Worm (Caenorhabditis elegans) whole organism, L4 larva: ENCODE measurements around the gene art-1.

Source experiments
- D1046.2 ChIP-seq: fragments of 200-800 bp; sonication (Bioruptor generic); IDR thresholded peaks from 2 replicates; pipeline ENCODE4 v1.3.6; 2022; ENCODE audit warnings: missing genetic modification characterization, missing compliant biosample characterization
- F37D6.2 ChIP-seq: sonication (generic microtip); optimal IDR thresholded peaks from 2 replicates; lab custom pipeline; 2016; ENCODE audit warnings: mild to moderate bottlenecking, missing genetic modification characterization, missing compliant biosample characterization
- T20F7.1 ChIP-seq: fragments of 200-800 bp; sonication (Bioruptor generic); optimal IDR thresholded peaks from 2 replicates; lab custom pipeline; 2018; ENCODE audit warnings: mild to moderate bottlenecking, missing genetic modification characterization, missing compliant biosample characterization
- T26A8.4 ChIP-seq: fragments of 200-800 bp; sonication (Bioruptor generic); IDR thresholded peaks from 2 replicates; pipeline ENCODE4 v1.3.6; 2022; ENCODE audit warnings: missing genetic modification characterization, missing compliant biosample characterization
- Y105C5A.15 ChIP-seq: fragments of 200-800 bp; sonication (Bioruptor generic); IDR thresholded peaks from 2 replicates; pipeline ENCODE4 v1.3.6; 2022; ENCODE audit warnings: missing genetic modification characterization, missing compliant biosample characterization
- Y48G9A.11 ChIP-seq: fragments of 200-800 bp; sonication (Bioruptor generic); IDR thresholded peaks from 2 replicates; pipeline ENCODE4 v1.3.6; 2022; ENCODE audit warnings: missing genetic modification reagents, missing genetic modification characterization, missing compliant biosample characterization
- Y5F2A.4 ChIP-seq: fragments of 200-800 bp; sonication (Bioruptor generic); optimal IDR thresholded peaks from 2 replicates; lab custom pipeline; 2018; ENCODE audit warnings: mild to moderate bottlenecking, missing genetic modification characterization, missing compliant biosample characterization
- Y75B8A.6 ChIP-seq: fragments of 200-800 bp; sonication (Bioruptor generic); IDR thresholded peaks from 2 replicates; pipeline ENCODE4 v1.3.6; 2022; ENCODE audit warnings: missing genetic modification reagents, missing genetic modification characterization, missing compliant biosample characterization
- ZK337.2 ChIP-seq: fragments of 200-800 bp; sonication (Bioruptor generic); IDR thresholded peaks from 2 replicates; pipeline ENCODE4 v1.3.6; 2022; ENCODE audit warnings: missing genetic modification reagents, missing genetic modification characterization, missing compliant biosample characterization
- aha-1 ChIP-seq: fragments of 150-350 bp; peaks from one replicate; lab custom pipeline; 2014; ENCODE audit warnings: missing biosample characterization, missing genetic modification characterization
- arid-1 ChIP-seq: fragments of 200-800 bp; sonication (Bioruptor generic); conservative IDR thresholded peaks from 2 replicates; pipeline ENCODE4 v1.3.6; 2022; ENCODE audit warnings: missing genetic modification reagents, missing genetic modification characterization, missing compliant biosample characterization
- ceh-32 ChIP-seq: sonication (generic microtip); optimal IDR thresholded peaks from 2 replicates; lab custom pipeline; 2016; ENCODE audit warnings: mild to moderate bottlenecking, missing genetic modification characterization, missing compliant biosample characterization; ENCODE audit not compliant: poor library complexity
- ctbp-1 ChIP-seq: fragments of 200-800 bp; sonication (Bioruptor generic); IDR thresholded peaks from 2 replicates; pipeline ENCODE4 v1.3.6; 2022; ENCODE audit warnings: missing genetic modification reagents, missing genetic modification characterization, missing compliant biosample characterization
- duxl-1 ChIP-seq: sonication (generic microtip); optimal IDR thresholded peaks from 2 replicates; lab custom pipeline; 2016; ENCODE audit warnings: mild to moderate bottlenecking, missing genetic modification characterization, moderate library complexity, missing compliant biosample characterization; ENCODE audit not compliant: poor library complexity
- dve-1 ChIP-seq: sonication (generic microtip); optimal IDR thresholded peaks from 2 replicates; lab custom pipeline; 2017; ENCODE audit warnings: antibody characterized with exemption, mild to moderate bottlenecking, missing genetic modification characterization, missing compliant biosample characterization; ENCODE audit not compliant: insufficient read depth
- egl-27 ChIP-seq: sonication (generic microtip); optimal IDR thresholded peaks from 3 replicates; lab custom pipeline; 2017; ENCODE audit warnings: missing biosample characterization, missing genetic modification reagents, missing genetic modification characterization
- egl-43 ChIP-seq: fragments of 200-800 bp; sonication (Bioruptor generic); IDR thresholded peaks from 2 replicates; pipeline ENCODE4 v1.3.6; 2022; ENCODE audit warnings: missing genetic modification reagents, missing genetic modification characterization, missing compliant biosample characterization
- fkh-10 ChIP-seq: fragments of 150-350 bp; optimal IDR thresholded peaks from 2 replicates; lab custom pipeline; 2014; ENCODE audit warnings: missing biosample characterization, missing genetic modification reagents, missing genetic modification characterization
- fos-1 ChIP-seq: fragments of 150-350 bp; optimal IDR thresholded peaks from 2 replicates; lab custom pipeline; 2014; ENCODE audit warnings: missing biosample characterization, missing genetic modification characterization
- gei-8 ChIP-seq: fragments of 200-800 bp; sonication (Bioruptor generic); optimal IDR thresholded peaks from 2 replicates; lab custom pipeline; 2018; ENCODE audit warnings: mild to moderate bottlenecking, missing genetic modification characterization, missing compliant biosample characterization
- hif-1 ChIP-seq, 2 experiments: sonication (generic microtip); optimal IDR thresholded peaks; 2 replicates each; lab custom pipeline; 2016 to 2017; ENCODE audit warnings: missing compliant biosample characterization in 2 of 2, missing genetic modification characterization in 2 of 2, missing genetic modification reagents in 2 of 2, missing genotype in 2 of 2, mild to moderate bottlenecking in 1 of 2
- hmg-1.1 ChIP-seq: fragments of 200-800 bp; sonication (Bioruptor generic); IDR thresholded peaks from 2 replicates; pipeline ENCODE4 v1.3.6; 2022; ENCODE audit warnings: missing genetic modification reagents, missing genetic modification characterization, missing compliant biosample characterization
- jun-1 ChIP-seq: fragments of 150-350 bp; optimal IDR thresholded peaks from 2 replicates; lab custom pipeline; 2014; ENCODE audit warnings: missing biosample characterization, missing genetic modification reagents, missing genetic modification characterization
- lim-7 ChIP-seq: fragments of 200-800 bp; sonication (Bioruptor generic); IDR thresholded peaks from 2 replicates; pipeline ENCODE4 v1.3.6; 2022; ENCODE audit warnings: missing genetic modification characterization, missing compliant biosample characterization
- lin-1 ChIP-seq: fragments of 200-800 bp; sonication (Bioruptor generic); IDR thresholded peaks from 2 replicates; pipeline ENCODE4 v1.3.6; 2022; ENCODE audit warnings: missing genetic modification reagents, missing genetic modification characterization, missing compliant biosample characterization
- lin-13 ChIP-seq: fragments of 150-350 bp; optimal IDR thresholded peaks from 2 replicates; lab custom pipeline; 2014; ENCODE audit warnings: missing biosample characterization, missing genetic modification reagents, missing genetic modification characterization
- lin-15B ChIP-seq: fragments of 150-350 bp; sonication (generic microtip); optimal IDR thresholded peaks from 3 replicates; lab custom pipeline; 2014; ENCODE audit warnings: missing biosample characterization, missing genetic modification characterization
- lin-38 ChIP-seq: fragments of 200-800 bp; sonication (Bioruptor generic); IDR thresholded peaks from 2 replicates; pipeline ENCODE4 v1.3.6; 2022; ENCODE audit warnings: missing genetic modification reagents, missing genetic modification characterization, missing compliant biosample characterization
- lir-3 ChIP-seq: sonication (generic microtip); optimal IDR thresholded peaks from 2 replicates; lab custom pipeline; 2016; ENCODE audit warnings: mild to moderate bottlenecking, missing genetic modification characterization, missing compliant biosample characterization
- madf-5 ChIP-seq, 2 experiments: fragments of 200-800 bp; sonication (Bioruptor generic); IDR thresholded peaks; 2 replicates each; pipeline ENCODE4 v1.3.6; 2022; ENCODE audit warnings: missing compliant biosample characterization in 2 of 2, missing genetic modification characterization in 2 of 2
- mep-1 ChIP-seq: fragments of 150-350 bp; sonication (generic microtip); optimal IDR thresholded peaks from 3 replicates; lab custom pipeline; 2014; ENCODE audit warnings: missing biosample characterization, missing genetic modification characterization
- mxl-2 ChIP-seq: fragments of 200-800 bp; sonication (Bioruptor generic); conservative IDR thresholded peaks from 2 replicates; pipeline ENCODE4 v1.3.6; 2022; ENCODE audit warnings: missing genetic modification reagents, missing genetic modification characterization, missing compliant biosample characterization
- nhr-102 ChIP-seq: sonication (generic microtip); optimal IDR thresholded peaks from 2 replicates; lab custom pipeline; 2016; ENCODE audit warnings: mild to moderate bottlenecking, missing genetic modification characterization, moderate library complexity, missing compliant biosample characterization
- nhr-237 ChIP-seq: sonication (generic microtip); optimal IDR thresholded peaks from 2 replicates; lab custom pipeline; 2017; ENCODE audit warnings: missing biosample characterization, missing genetic modification characterization
- nhr-25 ChIP-seq: sonication (generic microtip); optimal IDR thresholded peaks from 2 replicates; lab custom pipeline; 2017; ENCODE audit warnings: missing genetic modification characterization, mild to moderate bottlenecking, missing compliant biosample characterization, antibody characterized with exemption, moderate library complexity, borderline replicate concordance; ENCODE audit not compliant: insufficient read depth
- nhr-41 ChIP-seq: fragments of 200-800 bp; sonication (Bioruptor generic); IDR thresholded peaks from 2 replicates; pipeline ENCODE4 v1.3.6; 2022; ENCODE audit warnings: missing genetic modification reagents, missing genetic modification characterization, missing compliant biosample characterization
- nhr-6 ChIP-seq: fragments of 150-350 bp; optimal IDR thresholded peaks from 2 replicates; lab custom pipeline; 2014; ENCODE audit warnings: missing biosample characterization, missing genetic modification characterization
- nhr-77 ChIP-seq: fragments of 150-350 bp; optimal IDR thresholded peaks from 2 replicates; lab custom pipeline; 2014; ENCODE audit warnings: missing biosample characterization, missing genetic modification characterization
- php-3 ChIP-seq: fragments of 200-800 bp; sonication (Bioruptor generic); IDR thresholded peaks from 2 replicates; pipeline ENCODE4 v1.3.6; 2022; ENCODE audit warnings: missing genetic modification reagents, missing genetic modification characterization, missing compliant biosample characterization
- pqm-1 ChIP-seq: sonication (generic microtip); optimal IDR thresholded peaks from 2 replicates; lab custom pipeline; 2017; ENCODE audit warnings: missing biosample characterization, missing genetic modification characterization
- saeg-2 ChIP-seq: fragments of 200-800 bp; sonication (Bioruptor generic); IDR thresholded peaks from 2 replicates; pipeline ENCODE4 v1.3.6; 2022; ENCODE audit warnings: missing genetic modification reagents, missing genetic modification characterization, missing compliant biosample characterization
- set-16 ChIP-seq: fragments of 200-800 bp; sonication (Bioruptor generic); IDR thresholded peaks from 2 replicates; pipeline ENCODE4 v1.3.6; 2022; ENCODE audit warnings: missing genetic modification reagents, missing genetic modification characterization, missing compliant biosample characterization
- snpc-4 ChIP-seq: fragments of 150-350 bp; optimal IDR thresholded peaks from 2 replicates; lab custom pipeline; 2014; ENCODE audit warnings: missing biosample characterization, missing genetic modification characterization
- tag-97 ChIP-seq: fragments of 200-800 bp; sonication (Bioruptor generic); IDR thresholded peaks from 2 replicates; pipeline ENCODE4 v1.3.6; 2022; ENCODE audit warnings: missing genetic modification characterization, missing compliant biosample characterization
- unc-130 ChIP-seq: sonication (generic microtip); optimal IDR thresholded peaks from 2 replicates; lab custom pipeline; 2016; ENCODE audit warnings: missing genetic modification reagents, missing genetic modification characterization, missing compliant biosample characterization
- vab-7 ChIP-seq: fragments of 200-800 bp; sonication (Bioruptor generic); IDR thresholded peaks from 2 replicates; pipeline ENCODE4 v1.3.6; 2022; ENCODE audit warnings: missing genetic modification reagents, missing genetic modification characterization, missing compliant biosample characterization
- zfp-3 ChIP-seq: fragments of 200-800 bp; sonication (Bioruptor generic); conservative IDR thresholded peaks from 2 replicates; pipeline ENCODE4 v1.3.6; 2022; ENCODE audit warnings: missing genetic modification reagents, missing genetic modification characterization, missing compliant biosample characterization
- zip-2 ChIP-seq: fragments of 150-350 bp; optimal IDR thresholded peaks from 2 replicates; lab custom pipeline; 2014; ENCODE audit warnings: missing biosample characterization, missing genetic modification characterization
- ztf-11 ChIP-seq: fragments of 150-350 bp; optimal IDR thresholded peaks from 2 replicates; lab custom pipeline; 2014; ENCODE audit warnings: missing biosample characterization, missing genetic modification characterization
- ztf-7 ChIP-seq: fragments of 150-350 bp; optimal IDR thresholded peaks from 2 replicates; lab custom pipeline; 2014; ENCODE audit warnings: missing biosample characterization, missing genetic modification characterization

The art-1 gene

ce11 chrII:6968191-6968675, 3.8 kb downstream of the art-1 start:
- TF ChIP-seq mep-1 (tag; lab: Kevin White, UChicago) (peak; percentile 83), mxl-2 (0 out of 2 replicates have a peak, but pooled peaks have one; percentile 34), ZK337.2 (no peak), zip-2 (tag; lab: Kevin White, UChicago) (peak; percentile 11), vab-7 (GFP tag; lab: Robert Waterston, UW) (peak; percentile 60; the same call in 1 of the 2 replicates), lim-7 (GFP tag; lab: Robert Waterston, UW) (0 out of 2 replicates have a peak, but pooled peaks have one; percentile 5), dve-1 (tag; lab: Kevin White, UChicago) (peak; percentile 81), fkh-10 (no peak), arid-1 (GFP tag; lab: Robert Waterston, UW) (peak; percentile 77), ctbp-1 (GFP tag; lab: Robert Waterston, UW) (peak; percentile 58), egl-43 (GFP tag; lab: Robert Waterston, UW) (peak; percentile 88), ceh-32 (tag; lab: Kevin White, UChicago) (no peak), Y105C5A.15 (GFP tag; lab: Robert Waterston, UW) (no peak), lin-1 (GFP tag; lab: Robert Waterston, UW) (peak; percentile 53; the same call in 1 of the 2 replicates), lin-38 (GFP tag; lab: Robert Waterston, UW) (peak; percentile 72), gei-8 (GFP tag; lab: Kevin White, UChicago) (peak; percentile 71), lir-3 (peak; percentile 2), nhr-41 (GFP tag; lab: Robert Waterston, UW) (0 out of 2 replicates have a peak, but pooled peaks have one; percentile 50), set-16 (GFP tag; lab: Robert Waterston, UW) (peak; percentile 66), madf-5 (GFP tag; IDR thresholded peaks at IDR 0.05; lab: Robert Waterston, UW) (no peak), snpc-4 (tag; lab: Kevin White, UChicago) (peak; percentile 88), Y5F2A.4 (peak; percentile 49), nhr-25 (tag; lab: Kevin White, UChicago) (peak; percentile 83), nhr-6 (tag; lab: Kevin White, UChicago) (peak; percentile 51), lin-15B (tag; lab: Kevin White, UChicago) (no peak), nhr-102 (tag; lab: Kevin White, UChicago) (peak; percentile 91), unc-130 (GFP tag; lab: Kevin White, UChicago) (peak; percentile 66), duxl-1 (peak; percentile 57), saeg-2 (GFP tag; lab: Robert Waterston, UW) (0 out of 2 replicates have a peak, but pooled peaks have one; percentile 56), aha-1 (tag; lab: Kevin White, UChicago) (peak; percentile 86), Y48G9A.11 (GFP tag; lab: Robert Waterston, UW) (peak; percentile 91), pqm-1 (tag; lab: Kevin White, UChicago) (no peak), T20F7.1 (GFP tag; lab: Kevin White, UChicago) (peak; percentile 78), hmg-1.1 (GFP tag; lab: Robert Waterston, UW) (0 out of 2 replicates have a peak, but pooled peaks have one; percentile 14), nhr-77 (tag; lab: Kevin White, UChicago) (no peak), php-3 (GFP tag; lab: Robert Waterston, UW) (peak; percentile 63; the same call in 1 of the 2 replicates), T26A8.4 (GFP tag; lab: Robert Waterston, UW) (peak; percentile 96), Y75B8A.6 (GFP tag; lab: Robert Waterston, UW) (no peak), zfp-3 (no peak), ztf-11 (no peak), nhr-237 (tag; lab: Kevin White, UChicago) (no peak), lin-13 (peak; percentile 68), D1046.2 (GFP tag; lab: Robert Waterston, UW) (0 out of 2 replicates have a peak, but pooled peaks have one; percentile 70), ztf-7 (tag; lab: Kevin White, UChicago) (no peak), tag-97 (GFP tag; lab: Robert Waterston, UW) (no peak), egl-27 (tag; lab: Kevin White, UChicago) (no peak), F37D6.2 (tag; lab: Kevin White, UChicago) (peak; percentile 34), hif-1 (tag; optimal IDR thresholded peaks at IDR 0.05; lab: Kevin White, UChicago) (no peak), jun-1 (tag; lab: Kevin White, UChicago) (no peak), fos-1 (tag; lab: Kevin White, UChicago) (no peak)
